Worm (Caenorhabditis elegans) whole organism, L4/young adult: ENCODE measurements around the gene mcm-5.

Experiments used
- W03F9.2 ChIP-seq: fragments of 150-350 bp; optimal IDR thresholded peaks from 2 replicates; lab custom pipeline; 2014; ENCODE audit warnings: missing biosample characterization, missing genetic modification characterization
- dao-5 ChIP-seq: sonication (generic microtip); optimal IDR thresholded peaks from 2 replicates; lab custom pipeline; 2016; ENCODE audit warnings: missing genotype, missing genetic modification characterization, moderate library complexity, missing compliant biosample characterization
- him-1 ChIP-seq: sonication (generic microtip); optimal IDR thresholded peaks from 2 replicates; lab custom pipeline; 2016; ENCODE audit warnings: missing genotype, missing genetic modification reagents, missing genetic modification characterization, missing compliant biosample characterization

Gene mcm-5

DNA sequence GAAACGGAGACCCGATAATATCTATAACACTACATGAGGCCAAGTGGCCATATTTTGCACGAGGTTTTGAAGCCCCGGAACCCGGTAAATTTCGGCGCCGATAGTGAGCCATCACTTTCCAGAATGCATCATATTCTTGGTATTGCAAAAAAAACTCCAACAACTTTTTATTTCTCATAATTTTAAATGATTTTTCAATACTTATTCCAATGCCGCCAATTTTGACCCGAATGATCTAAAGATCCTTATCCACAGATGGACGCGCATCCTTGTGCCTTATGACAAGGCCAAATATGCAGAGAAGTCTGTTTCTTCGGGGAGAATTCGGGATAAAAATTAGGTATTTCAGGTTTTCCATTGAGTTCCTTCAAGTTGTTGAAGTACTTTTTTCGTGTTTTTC is 49.9 kb downstream of the mcm-5 start:
- TF ChIP-seq W03F9.2 (tag; lab: Kevin White, UChicago): no peak
- TF ChIP-seq dao-5 (tag; lab: Kevin White, UChicago): no peak

DNA sequence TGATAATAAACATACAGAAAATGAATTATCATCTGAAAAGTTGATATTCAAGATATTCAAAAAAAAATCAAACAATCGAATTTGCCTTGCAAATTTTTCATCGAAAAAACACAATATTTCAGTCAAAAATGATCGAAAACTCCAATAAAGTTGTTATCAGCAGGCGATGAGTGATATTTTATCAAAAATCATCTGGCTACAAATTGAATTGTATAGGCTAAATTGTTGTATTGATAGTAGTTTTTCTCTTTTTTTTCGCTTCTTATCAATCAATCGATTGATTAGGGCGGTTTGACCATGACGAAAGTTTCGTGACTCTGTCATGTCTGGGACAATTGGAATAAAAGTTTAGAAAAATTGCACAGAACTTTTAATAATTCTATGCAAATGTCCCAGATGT is 50.9 kb downstream of the mcm-5 start:
- TF ChIP-seq him-1 (tag; lab: Kevin White, UChicago): no peak
- TF ChIP-seq W03F9.2 (tag; lab: Kevin White, UChicago): no peak
- no peak for TF ChIP-seq dao-5 (tag; lab: Kevin White, UChicago)
